Fruit fly (Drosophila melanogaster): ENCODE results near the gene CG2841.

Gene CG2841

dm6 chrX:2301613-2302522, 64.3 kb downstream of the CG2841 start:
- TF ChIP-seq CG17801 (GFP tag; optimal IDR thresholded peaks at IDR 0.05; ENCODE audit: partially characterized antibody), result peak; percentile 65

- TF ChIP-seq CG17801 (GFP tag; optimal IDR thresholded peaks at IDR 0.05; ENCODE audit: partially characterized antibody), result peak; percentile 76
Observed at dm6 chrX:2301069-2301508, 65.1 kb downstream of the CG2841 start.

DNA sequence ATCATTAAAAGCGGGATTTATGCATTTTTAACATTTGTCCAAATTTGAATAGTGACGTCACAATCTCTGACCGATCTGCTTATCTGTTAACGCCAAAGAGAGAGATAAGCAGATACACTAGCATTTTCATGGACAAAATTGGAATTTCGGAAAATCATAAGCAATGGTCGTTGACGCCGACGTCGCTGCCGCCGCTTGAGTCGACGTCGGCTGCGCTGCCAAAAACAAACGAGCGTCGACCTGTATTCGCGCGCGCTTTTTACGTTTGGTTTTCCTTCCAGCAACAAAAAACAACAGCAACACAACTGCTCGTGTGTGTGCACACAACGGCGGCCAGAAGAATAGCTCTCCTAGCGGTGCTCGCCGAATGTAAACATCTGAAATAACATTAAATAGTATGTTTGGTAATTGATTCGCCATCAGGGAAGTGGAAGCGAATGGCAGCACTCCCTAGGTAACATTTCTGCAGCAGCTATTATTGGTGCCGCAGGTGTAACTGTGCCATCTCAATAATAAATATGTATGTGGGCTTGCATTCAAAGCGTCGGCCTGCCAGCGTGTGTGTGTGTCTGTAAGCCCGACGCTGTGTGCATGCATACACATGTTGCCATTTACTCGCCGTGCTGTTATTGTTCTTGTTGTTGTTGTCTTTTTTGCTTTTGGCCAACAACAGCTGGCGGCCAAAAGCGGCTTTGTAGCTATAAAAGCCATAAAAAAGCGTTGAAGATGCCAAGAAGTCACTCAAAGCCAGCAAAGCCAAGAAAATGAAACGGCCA, 65.7 kb downstream of the CG2841 start:
- TF ChIP-seq CG17801 (GFP tag; optimal IDR thresholded peaks at IDR 0.05; ENCODE audit: partially characterized antibody), result peak; percentile 96

DNA sequence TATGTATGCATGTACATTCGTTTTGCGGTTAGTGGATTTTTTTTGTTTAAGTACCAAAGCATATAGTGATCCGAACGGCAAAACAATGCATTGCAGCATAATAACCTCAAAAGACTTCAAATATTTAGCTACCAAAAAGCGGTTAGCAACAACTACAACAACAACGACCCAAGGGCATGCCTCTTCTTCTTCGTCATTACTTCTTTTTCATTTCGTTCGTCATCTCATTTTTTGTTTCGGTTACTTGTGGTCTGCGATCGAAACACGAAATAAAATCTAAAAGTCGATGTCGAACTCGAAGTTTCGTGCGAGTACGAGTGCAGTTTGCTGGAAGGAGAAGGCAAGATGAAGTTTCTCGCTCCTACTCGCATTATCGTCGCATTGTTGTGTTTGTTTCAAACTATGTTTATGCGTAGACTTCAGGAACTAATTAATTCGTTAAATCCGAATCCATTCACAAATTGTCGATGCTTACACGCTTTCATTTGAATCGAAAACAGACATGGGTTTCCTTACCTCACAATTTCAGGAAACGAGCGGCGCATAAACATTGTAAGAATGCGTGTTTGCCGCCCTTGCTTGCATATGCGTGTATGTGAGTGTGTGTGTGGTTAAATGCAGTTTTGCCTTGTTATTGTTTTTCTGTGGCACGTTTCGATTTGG, 67.3 kb downstream of the CG2841 start:
- peak; percentile 84 for TF ChIP-seq CG17801 (GFP tag; optimal IDR thresholded peaks at IDR 0.05; ENCODE audit: partially characterized antibody)

dm6 chrX:2297428-2298200, 68.5 kb downstream of the CG2841 start:
- TF ChIP-seq CG17801 (GFP tag; optimal IDR thresholded peaks at IDR 0.05; ENCODE audit: partially characterized antibody), result peak; percentile 98

- TF ChIP-seq CG17801 (GFP tag; optimal IDR thresholded peaks at IDR 0.05; ENCODE audit: partially characterized antibody), result peak; percentile 81
Observed at dm6 chrX:2296230-2297044, 69.7 kb downstream of the CG2841 start.

dm6 chrX:2295435-2296229, 70.5 kb downstream of the CG2841 start, which contains the start of gene Raf:
Gene Raf (plus strand): TSS chrX:2295466.
- TF ChIP-seq CG17801 (GFP tag; optimal IDR thresholded peaks at IDR 0.05; ENCODE audit: partially characterized antibody), result peak; percentile 39
